Worm (Caenorhabditis elegans) whole organism, L1 larva: ENCODE measurements around the gene sri-25.
"Not testable (repeated sequence)": the region's sequence is repeated elsewhere in the genome, so short reads cannot be mapped to it uniquely, and the experiment has no call there.

ENCODE experiments used
- C04F5.9 ChIP-seq: sonication (generic microtip); optimal IDR thresholded peaks from 2 replicates; lab custom pipeline; 2016; ENCODE audit warnings: missing genetic modification characterization, missing compliant biosample characterization
- C16A3.4 ChIP-seq: fragments of 150-350 bp; optimal IDR thresholded peaks from 2 replicates; lab custom pipeline; 2014; ENCODE audit warnings: missing biosample characterization, missing genetic modification characterization
- C34B4.2 ChIP-seq: sonication (generic microtip); optimal IDR thresholded peaks from 2 replicates; lab custom pipeline; 2017; ENCODE audit warnings: mild to moderate bottlenecking, missing genetic modification characterization, missing compliant biosample characterization
- F16B12.6 ChIP-seq: fragments of 150-350 bp; optimal IDR thresholded peaks from 2 replicates; lab custom pipeline; 2014; ENCODE audit warnings: missing biosample characterization, missing genetic modification characterization
- aha-1 ChIP-seq: fragments of 150-350 bp; optimal IDR thresholded peaks from 2 replicates; lab custom pipeline; 2014; ENCODE audit warnings: missing biosample characterization, missing genetic modification characterization
- aly-2 ChIP-seq: fragments of 150-350 bp; optimal IDR thresholded peaks from 2 replicates; lab custom pipeline; 2014; ENCODE audit warnings: missing biosample characterization, missing genetic modification characterization
- ama-1 ChIP-seq: fragments of 150-350 bp; optimal IDR thresholded peaks from 2 replicates; lab custom pipeline; 2014
- blmp-1 ChIP-seq: fragments of 150-350 bp; optimal IDR thresholded peaks from 2 replicates; lab custom pipeline; 2014; ENCODE audit warnings: missing biosample characterization, missing genetic modification characterization
- ceh-8 ChIP-seq: fragments of 200-800 bp; sonication (Bioruptor generic); optimal IDR thresholded peaks from 2 replicates; lab custom pipeline; 2018; ENCODE audit warnings: mild to moderate bottlenecking, missing genetic modification characterization, moderate library complexity, missing compliant biosample characterization
- ceh-82 ChIP-seq, 3 experiments: fragments of 150-350 bp in 1 of 3; sonication (generic microtip) in 2 of 3; optimal IDR thresholded peaks; 2 replicates each; lab custom pipeline; 2014 to 2017; ENCODE audit warnings: missing biosample characterization in 3 of 3, missing genetic modification characterization in 3 of 3
- ceh-88 ChIP-seq: fragments of 200-800 bp; sonication (Bioruptor generic); IDR thresholded peaks from 2 replicates; pipeline ENCODE4 v1.3.6; 2022; ENCODE audit warnings: missing genetic modification characterization, missing compliant biosample characterization
- ces-1 ChIP-seq: fragments of 150-350 bp; optimal IDR thresholded peaks from 2 replicates; lab custom pipeline; 2014; ENCODE audit warnings: missing biosample characterization, missing genetic modification reagents, missing genetic modification characterization
- dpl-1 ChIP-seq, 3 experiments: fragments of 150-350 bp in 2 of 3; sonication (generic microtip) in 1 of 3; optimal IDR thresholded peaks; 2 replicates each; lab custom pipeline; 2014 to 2017; ENCODE audit warnings: missing biosample characterization in 3 of 3, missing genetic modification characterization in 3 of 3, missing genetic modification reagents in 3 of 3
- dsc-1 ChIP-seq: sonication (generic microtip); optimal IDR thresholded peaks from 2 replicates; lab custom pipeline; 2016; ENCODE audit warnings: mild to moderate bottlenecking, missing genetic modification characterization, missing compliant biosample characterization
- efl-1 ChIP-seq, 4 experiments: fragments of 150-350 bp; optimal IDR thresholded peaks in 3 of 4; peaks in 1 of 4; 1 replicate in 1 of 4; 2 replicates in 3 of 4; lab custom pipeline; 2014; ENCODE audit warnings: missing biosample characterization in 2 of 4, missing genetic modification characterization in 2 of 4, missing genetic modification reagents in 2 of 4
- egl-13 ChIP-seq: sonication (generic microtip); optimal IDR thresholded peaks from 2 replicates; lab custom pipeline; 2016; ENCODE audit warnings: missing genotype, missing genetic modification reagents, missing genetic modification characterization, missing compliant biosample characterization
- irx-1 ChIP-seq: sonication (generic microtip); optimal IDR thresholded peaks from 2 replicates; lab custom pipeline; 2016; ENCODE audit warnings: missing genetic modification characterization, missing compliant biosample characterization
- lin-35 ChIP-seq, 2 experiments: fragments of 150-350 bp; optimal IDR thresholded peaks; 2 replicates each; lab custom pipeline; 2014; ENCODE audit warnings: missing biosample characterization in 2 of 2, missing genetic modification characterization in 2 of 2, missing genetic modification reagents in 2 of 2
- lin-39 ChIP-seq: fragments of 150-350 bp; optimal IDR thresholded peaks from 2 replicates; lab custom pipeline; 2014; ENCODE audit warnings: missing biosample characterization, missing genetic modification reagents, missing genetic modification characterization
- lir-3 ChIP-seq: sonication (generic microtip); optimal IDR thresholded peaks from 2 replicates; lab custom pipeline; 2016; ENCODE audit warnings: mild to moderate bottlenecking, missing genetic modification characterization, moderate library complexity, missing compliant biosample characterization; ENCODE audit not compliant: poor library complexity
- mep-1 ChIP-seq: fragments of 150-350 bp; optimal IDR thresholded peaks from 2 replicates; lab custom pipeline; 2014; ENCODE audit warnings: missing biosample characterization, missing genetic modification characterization
- nhr-11 ChIP-seq: fragments of 150-350 bp; optimal IDR thresholded peaks from 2 replicates; lab custom pipeline; 2014; ENCODE audit warnings: missing biosample characterization, missing genetic modification characterization
- nhr-20 ChIP-seq: sonication (generic microtip); optimal IDR thresholded peaks from 2 replicates; lab custom pipeline; 2016; ENCODE audit warnings: mild to moderate bottlenecking, missing genetic modification characterization, missing compliant biosample characterization
- nhr-28 ChIP-seq: fragments of 150-350 bp; optimal IDR thresholded peaks from 2 replicates; lab custom pipeline; 2014; ENCODE audit warnings: missing biosample characterization, missing genetic modification characterization
- nhr-47 ChIP-seq: sonication (generic microtip); optimal IDR thresholded peaks from 2 replicates; lab custom pipeline; 2016; ENCODE audit warnings: mild to moderate bottlenecking, missing genetic modification characterization, moderate library complexity, missing compliant biosample characterization
- nhr-71 ChIP-seq: sonication (generic microtip); optimal IDR thresholded peaks from 2 replicates; lab custom pipeline; 2016; ENCODE audit warnings: mild to moderate bottlenecking, missing genetic modification characterization, moderate library complexity, missing compliant biosample characterization
- pag-3 ChIP-seq: sonication (generic microtip); optimal IDR thresholded peaks from 2 replicates; lab custom pipeline; 2017; ENCODE audit warnings: missing genetic modification characterization, mild to moderate bottlenecking, missing compliant biosample characterization, antibody characterized with exemption, borderline replicate concordance; ENCODE audit not compliant: insufficient read depth
- rnt-1 ChIP-seq: sonication (generic microtip); optimal IDR thresholded peaks from 2 replicates; lab custom pipeline; 2016; ENCODE audit warnings: mild to moderate bottlenecking, missing genetic modification characterization, moderate library complexity, missing compliant biosample characterization
- snu-23 ChIP-seq: sonication (generic microtip); optimal IDR thresholded peaks from 2 replicates; lab custom pipeline; 2016; ENCODE audit warnings: missing genetic modification characterization, missing compliant biosample characterization
- sup-37 ChIP-seq: fragments of 200-800 bp; sonication (Bioruptor generic); optimal IDR thresholded peaks from 2 replicates; lab custom pipeline; 2018; ENCODE audit warnings: mild to moderate bottlenecking, missing genetic modification characterization, missing compliant biosample characterization
- tbx-2 ChIP-seq: sonication (generic microtip); optimal IDR thresholded peaks from 2 replicates; lab custom pipeline; 2016; ENCODE audit warnings: missing genetic modification characterization, missing compliant biosample characterization
- unc-62 ChIP-seq: fragments of 150-350 bp; optimal IDR thresholded peaks from 2 replicates; lab custom pipeline; 2014; ENCODE audit warnings: missing biosample characterization, missing genetic modification reagents, missing genetic modification characterization
- unc-98 ChIP-seq: fragments of 200-800 bp; sonication (Bioruptor generic); IDR thresholded peaks from 2 replicates; pipeline ENCODE4 v1.3.6; 2022; ENCODE audit warnings: missing genetic modification characterization, missing compliant biosample characterization
- vab-15 ChIP-seq: sonication (generic microtip); optimal IDR thresholded peaks from 2 replicates; lab custom pipeline; 2017; ENCODE audit warnings: missing genotype, mild to moderate bottlenecking, missing genetic modification characterization, missing compliant biosample characterization
- zag-1 ChIP-seq: fragments of 150-350 bp; optimal IDR thresholded peaks from 2 replicates; lab custom pipeline; 2014; ENCODE audit warnings: missing biosample characterization, missing genetic modification characterization
- ztf-4 ChIP-seq: fragments of 150-350 bp; optimal IDR thresholded peaks from 2 replicates; lab custom pipeline; 2014; ENCODE audit warnings: missing biosample characterization, missing genetic modification characterization

The sri-25 gene

DNA sequence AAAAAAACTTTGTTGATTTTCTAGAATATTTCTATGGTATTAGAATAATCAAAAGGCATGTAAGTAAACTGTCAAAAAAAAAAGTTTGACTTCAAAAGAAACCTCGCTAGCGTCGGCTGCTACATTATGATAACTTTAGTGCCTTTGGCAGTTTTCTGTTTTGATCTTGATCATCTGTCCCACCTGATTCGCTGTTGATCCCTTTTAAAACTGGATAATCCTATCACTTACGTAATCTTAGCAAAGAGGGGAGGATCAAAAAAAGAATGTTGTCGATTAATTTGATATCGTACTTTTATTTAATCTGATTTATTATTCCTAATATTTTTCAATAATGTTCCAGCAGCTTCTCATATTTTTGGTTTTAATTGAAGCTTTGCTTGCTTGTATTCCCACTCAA lies 43.1 kb downstream of the sri-25 start, which contains the start of gene M01B2.8:
TSS of gene M01B2.8 (plus strand) at position 301 of the 400 bp plus-strand sequence.
- TF ChIP-seq dsc-1 (tag; lab: Kevin White, UChicago) (peak; percentile 0), dpl-1 (GFP tag; optimal IDR thresholded peaks at IDR 0.05; lab: Kevin White, UChicago) (no peak)

ce11 chrV:15262336-15262735 lies 45.5 kb downstream of the sri-25 start, which contains the start of gene M01B2.10:
TSS of gene M01B2.10 (minus strand) at chrV:15262436.
- TF ChIP-seq unc-98 (GFP tag; lab: Robert Waterston, UW); aly-2 (tag; lab: Kevin White, UChicago); zag-1: not testable (repeated sequence)

ce11 chrV:15264131-15264530 lies 47.3 kb downstream of the sri-25 start, which contains the start of gene M01B2.12:
TSS of gene M01B2.12 (minus strand) at chrV:15264231.
- TF ChIP-seq mep-1, result no peak
- TF ChIP-seq nhr-71, result no peak
- no peak for TF ChIP-seq blmp-1 (tag; lab: Kevin White, UChicago)
- TF ChIP-seq zag-1, result no peak
- no peak for TF ChIP-seq nhr-47 (tag; lab: Kevin White, UChicago)
- no peak for TF ChIP-seq F16B12.6 (tag; lab: Kevin White, UChicago)
- no peak for TF ChIP-seq snu-23 (GFP tag; lab: Kevin White, UChicago)
- TF ChIP-seq C04F5.9 (tag; lab: Kevin White, UChicago), result no peak
- no peak for TF ChIP-seq ces-1
- no peak for TF ChIP-seq C34B4.2 (tag; lab: Kevin White, UChicago)
- TF ChIP-seq lin-39, result no peak
- TF ChIP-seq sup-37, result no peak
- TF ChIP-seq, all 84 proteins: peak for 0

ce11 chrV:15265814-15266213 lies 49.0 kb downstream of the sri-25 start, which contains the start of gene M01B2.13:
TSS of gene M01B2.13 (minus strand) at chrV:15265914.
- no peak for TF ChIP-seq vab-15 (tag; lab: Kevin White, UChicago)
- TF ChIP-seq egl-13 (tag; lab: Kevin White, UChicago), result no peak

DNA sequence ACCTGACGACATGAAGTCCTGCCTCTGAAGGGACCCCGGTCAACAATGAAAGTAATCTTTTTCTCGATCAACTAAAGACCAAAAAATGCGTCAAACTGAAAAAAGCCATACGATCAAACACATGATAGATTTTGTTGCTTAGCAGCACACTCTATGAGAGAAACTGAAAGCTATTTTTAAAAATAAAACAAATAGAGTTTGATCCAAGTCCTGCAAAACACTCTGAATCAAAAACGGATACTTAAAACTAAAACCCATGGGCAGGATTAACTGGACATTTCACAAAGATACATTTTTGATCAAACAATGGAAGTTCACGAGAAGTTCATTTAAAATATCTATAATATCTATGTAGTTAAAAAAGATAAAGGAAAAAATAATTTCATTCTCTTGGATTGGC lies 50.6 kb downstream of the sri-25 start, which contains the start of gene T10H4.13:
TSS of gene T10H4.13 (minus strand) at position 101 of the 400 bp plus-strand sequence.
- TF ChIP-seq rnt-1 (tag; lab: Kevin White, UChicago) (no peak), pag-3 (tag; lab: Kevin White, UChicago) (no peak), aha-1 (tag; lab: Kevin White, UChicago) (no peak), ceh-82 (tag; optimal IDR thresholded peaks at IDR 0.05; lab: Kevin White, UChicago) (no peak), nhr-20 (tag; lab: Kevin White, UChicago) (no peak), C04F5.9 (tag; lab: Kevin White, UChicago) (no peak), irx-1 (tag; lab: Kevin White, UChicago) (no peak), ama-1 (no peak)

DNA sequence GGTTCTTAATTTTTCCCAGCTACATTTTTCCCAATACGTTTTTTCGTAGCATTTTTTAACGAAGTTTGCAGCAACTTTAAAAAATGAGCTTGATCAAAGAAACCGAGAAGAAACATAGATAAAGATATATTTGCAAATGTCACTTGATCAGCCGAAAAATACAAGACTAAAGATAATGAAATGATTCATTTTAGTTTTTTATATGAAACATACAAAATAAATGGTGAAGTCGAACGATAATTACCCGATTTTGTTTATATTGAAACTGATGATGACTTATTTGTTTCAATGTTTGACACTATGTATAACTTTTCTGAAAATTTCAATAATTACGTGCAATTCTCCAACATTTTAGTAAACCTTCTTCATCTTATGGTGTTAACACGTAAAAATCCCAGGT lies 51.5 kb downstream of the sri-25 start, which contains the start of gene srw-22:
TSS of gene srw-22 (plus strand) at position 301 of the 400 bp plus-strand sequence.
- no peak for TF ChIP-seq aly-2 (tag; lab: Kevin White, UChicago)
- TF ChIP-seq ceh-88 (GFP tag; lab: Robert Waterston, UW), result no peak
- TF ChIP-seq nhr-28 (tag; lab: Kevin White, UChicago), result no peak
- no peak for TF ChIP-seq dsc-1 (tag; lab: Kevin White, UChicago)
- no peak for TF ChIP-seq ztf-4 (tag; lab: Kevin White, UChicago)
- TF ChIP-seq snu-23 (GFP tag; lab: Kevin White, UChicago), result no peak
- TF ChIP-seq nhr-11 (tag; lab: Kevin White, UChicago), result no peak
- TF ChIP-seq lin-35 (GFP tag; optimal IDR thresholded peaks at IDR 0.05; lab: Kevin White, UChicago), result no peak
- TF ChIP-seq efl-1 (optimal IDR thresholded peaks at IDR 0.05; lab: Kevin White, UChicago), result no peak
- no peak for TF ChIP-seq efl-1 (GFP tag; optimal IDR thresholded peaks at IDR 0.05 in 1 of 2; lab: Kevin White, UChicago)
- TF ChIP-seq nhr-71, result no peak
- no peak for TF ChIP-seq unc-62 (GFP tag; lab: Kevin White, UChicago)
- TF ChIP-seq tbx-2 (tag; lab: Kevin White, UChicago), result no peak
- no peak for TF ChIP-seq ceh-8 (GFP tag; lab: Kevin White, UChicago)
- TF ChIP-seq lir-3 (tag; lab: Kevin White, UChicago), result no peak
- TF ChIP-seq C16A3.4, result no peak
- TF ChIP-seq, all 84 proteins: peak for 0
